Fruit fly (Drosophila melanogaster) whole organism, wandering third instar larva: Measurements from ENCODE around the gene CG9801.
A peak's percentile ranks its signal among the peaks of the same experiment; 100 is the strongest.

Experiments
- CG32264 ChIP-seq: fragments of 200-800 bp; sonication (Bioruptor generic); optimal IDR thresholded peaks from 2 replicates; lab custom pipeline; 2016; ENCODE audit warnings: missing biosample characterization, missing genetic modification characterization
- CG9705 ChIP-seq: fragments of 200-800 bp; sonication (Bioruptor generic); optimal IDR thresholded peaks from 2 replicates; lab custom pipeline; 2018; ENCODE audit warnings: missing biosample characterization, mild to moderate bottlenecking, missing genetic modification characterization
- CrebA ChIP-seq: fragments of 200-800 bp; sonication (Bioruptor generic); optimal IDR thresholded peaks from 2 replicates; lab custom pipeline; 2016; ENCODE audit warnings: missing biosample characterization, mild to moderate bottlenecking, missing genetic modification characterization, borderline replicate concordance
- Dfd ChIP-seq: fragments of >200 bp; optimal IDR thresholded peaks from 2 replicates; lab custom pipeline; 2017; ENCODE audit warnings: missing biosample characterization, missing genetic modification characterization
- Dif ChIP-seq: fragments of 200-275, 200-300 bp; sonication (Bioruptor generic); optimal IDR thresholded peaks from 2 replicates; lab custom pipeline; 2018; ENCODE audit warnings: missing biosample characterization, missing genetic modification characterization; ENCODE audit not compliant: partially characterized antibody
- HLH106 ChIP-seq: fragments of 200-800 bp; optimal IDR thresholded peaks from 3 replicates; lab custom pipeline; 2019; ENCODE audit warnings: missing biosample characterization, mild to moderate bottlenecking, missing genetic modification characterization, moderate library complexity
- Hr78 ChIP-seq: fragments of >200 bp; optimal IDR thresholded peaks from 2 replicates; lab custom pipeline; 2017; ENCODE audit warnings: missing biosample characterization, missing genetic modification characterization
- Hr83 ChIP-seq: fragments of 200-300 bp; sonication (Bioruptor generic); optimal IDR thresholded peaks from 2 replicates; lab custom pipeline; 2016; ENCODE audit warnings: missing biosample characterization, mild to moderate bottlenecking, missing genetic modification characterization, moderate library complexity; ENCODE audit not compliant: poor library complexity, severe bottlenecking
- Jra ChIP-seq: sonication (Bioruptor generic); optimal IDR thresholded peaks from 2 replicates; lab custom pipeline; 2016; ENCODE audit warnings: missing biosample characterization, missing genetic modification characterization
- Myc ChIP-seq: fragments of >200 bp; optimal IDR thresholded peaks from 2 replicates; lab custom pipeline; 2017
- N ChIP-seq: fragments of >200 bp; optimal IDR thresholded peaks from 2 replicates; lab custom pipeline; 2018; ENCODE audit warnings: missing biosample characterization, missing external identifiers, missing genetic modification characterization
- OdsH ChIP-seq: fragments of 200-800 bp; sonication (Bioruptor generic); optimal IDR thresholded peaks from 2 replicates; lab custom pipeline; 2016; ENCODE audit warnings: missing biosample characterization, mild to moderate bottlenecking, missing genetic modification characterization
- Rel ChIP-seq, 2 experiments: fragments of 200-800 bp; sonication (Bioruptor generic) in 1 of 2; optimal IDR thresholded peaks; 2 replicates in 1 of 2; 3 replicates in 1 of 2; lab custom pipeline; 2016 to 2019; ENCODE audit warnings: mild to moderate bottlenecking in 2 of 2, missing biosample characterization in 2 of 2, missing genetic modification characterization in 2 of 2, moderate library complexity in 1 of 2
- Sp1 ChIP-seq: fragments of 200-800 bp; sonication (Bioruptor generic); optimal IDR thresholded peaks from 3 replicates; lab custom pipeline; 2019; ENCODE audit warnings: missing biosample characterization, mild to moderate bottlenecking, missing genetic modification characterization, moderate library complexity
- Vsx2 ChIP-seq: fragments of 200-300, 225-300 bp; sonication (Bioruptor generic); optimal IDR thresholded peaks from 2 replicates; lab custom pipeline; 2018; ENCODE audit warnings: missing biosample characterization, missing genetic modification characterization; ENCODE audit not compliant: partially characterized antibody
- dmrt93B ChIP-seq: fragments of 200-800 bp; sonication (Bioruptor generic); optimal IDR thresholded peaks from 2 replicates; lab custom pipeline; 2018; ENCODE audit warnings: missing biosample characterization, mild to moderate bottlenecking, missing genetic modification characterization
- dsf ChIP-seq: sonication (Bioruptor generic); optimal IDR thresholded peaks from 2 replicates; lab custom pipeline; 2016; ENCODE audit warnings: missing biosample characterization, missing genetic modification characterization, borderline replicate concordance
- ey ChIP-seq: fragments of 200-800 bp; sonication (Bioruptor generic); optimal IDR thresholded peaks from 2 replicates; lab custom pipeline; 2016; ENCODE audit warnings: missing biosample characterization, missing genetic modification characterization
- foxo ChIP-seq, 2 experiments: fragments of 200-800 bp; sonication (Bioruptor generic); optimal IDR thresholded peaks; 2 replicates in 1 of 2; 3 replicates in 1 of 2; lab custom pipeline; 2016 to 2017; ENCODE audit warnings: missing biosample characterization in 2 of 2, missing genetic modification characterization in 2 of 2
- fru ChIP-seq: fragments of 200-800 bp; sonication (Bioruptor generic); optimal IDR thresholded peaks from 3 replicates; lab custom pipeline; 2016; ENCODE audit warnings: missing biosample characterization, mild to moderate bottlenecking, missing genetic modification characterization
- h ChIP-seq: fragments of 200-800 bp; sonication (Bioruptor generic); optimal IDR thresholded peaks from 3 replicates; lab custom pipeline; 2016; ENCODE audit warnings: missing biosample characterization, mild to moderate bottlenecking, missing genetic modification characterization
- jim ChIP-seq: fragments of 175-275, 200-325 bp; sonication (Bioruptor generic); optimal IDR thresholded peaks from 2 replicates; lab custom pipeline; 2016; ENCODE audit warnings: missing biosample characterization, mild to moderate bottlenecking, missing genetic modification characterization
- psq ChIP-seq: fragments of 200-800 bp; sonication (Bioruptor generic); optimal IDR thresholded peaks from 3 replicates; lab custom pipeline; 2017; ENCODE audit warnings: missing biosample characterization, mild to moderate bottlenecking, missing genetic modification characterization, moderate library complexity
- rgr ChIP-seq: fragments of 200-800 bp; sonication (Bioruptor generic); optimal IDR thresholded peaks from 3 replicates; lab custom pipeline; 2016; ENCODE audit warnings: missing biosample characterization, mild to moderate bottlenecking, missing genetic modification characterization
- sage ChIP-seq: fragments of 200-800 bp; sonication (Bioruptor generic); optimal IDR thresholded peaks from 2 replicates; lab custom pipeline; 2016; ENCODE audit warnings: missing biosample characterization, mild to moderate bottlenecking, missing genetic modification characterization
- tai ChIP-seq: sonication (Bioruptor generic); optimal IDR thresholded peaks from 2 replicates; lab custom pipeline; 2016; ENCODE audit warnings: missing biosample characterization, missing genetic modification characterization
- woc ChIP-seq: sonication (Bioruptor generic); optimal IDR thresholded peaks from 2 replicates; lab custom pipeline; 2016; ENCODE audit warnings: missing biosample characterization, mild to moderate bottlenecking, missing genetic modification characterization

CG9801 gene

DNA sequence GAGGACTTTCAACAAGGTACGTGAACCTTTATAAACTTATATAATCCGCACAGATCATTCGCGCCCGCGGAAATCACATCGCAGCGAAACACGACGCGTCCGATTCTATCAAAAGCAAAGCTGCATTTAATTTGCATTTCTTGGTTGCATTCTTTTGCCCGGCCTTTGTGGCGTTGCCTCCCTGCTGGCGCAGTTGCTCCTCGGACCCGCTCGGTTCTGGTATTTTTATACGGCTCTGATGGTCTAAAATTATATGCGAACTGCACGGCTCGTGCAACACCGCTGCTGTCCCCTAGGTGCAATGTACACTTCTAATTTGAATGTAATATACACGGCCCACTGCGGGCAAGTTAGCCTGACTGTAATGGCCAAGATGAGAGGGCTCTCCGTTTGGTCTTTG lies 29.1 kb downstream of the CG9801 start, which contains the start of gene Cks85A:
Cks85A (minus strand) TSS at position 101 of the 400 bp plus-strand sequence.
- no peak for TF ChIP-seq N (GFP tag; lab: Kevin White, UChicago)
- TF ChIP-seq Rel (GFP tag; optimal IDR thresholded peaks at IDR 0.05; lab: Kevin White, UChicago): no peak
- peak; percentile 25 for TF ChIP-seq Rel (tag; optimal IDR thresholded peaks at IDR 0.05; lab: Kevin White, UChicago)

dm6 chr3R:8716551-8716879 lies 31.0 kb downstream of the CG9801 start:
- TF ChIP-seq sage (no peak), OdsH (GFP tag; lab: Kevin White, UChicago) (peak; percentile 6), ey (GFP tag; lab: Kevin White, UChicago) (peak; percentile 10)

DNA sequence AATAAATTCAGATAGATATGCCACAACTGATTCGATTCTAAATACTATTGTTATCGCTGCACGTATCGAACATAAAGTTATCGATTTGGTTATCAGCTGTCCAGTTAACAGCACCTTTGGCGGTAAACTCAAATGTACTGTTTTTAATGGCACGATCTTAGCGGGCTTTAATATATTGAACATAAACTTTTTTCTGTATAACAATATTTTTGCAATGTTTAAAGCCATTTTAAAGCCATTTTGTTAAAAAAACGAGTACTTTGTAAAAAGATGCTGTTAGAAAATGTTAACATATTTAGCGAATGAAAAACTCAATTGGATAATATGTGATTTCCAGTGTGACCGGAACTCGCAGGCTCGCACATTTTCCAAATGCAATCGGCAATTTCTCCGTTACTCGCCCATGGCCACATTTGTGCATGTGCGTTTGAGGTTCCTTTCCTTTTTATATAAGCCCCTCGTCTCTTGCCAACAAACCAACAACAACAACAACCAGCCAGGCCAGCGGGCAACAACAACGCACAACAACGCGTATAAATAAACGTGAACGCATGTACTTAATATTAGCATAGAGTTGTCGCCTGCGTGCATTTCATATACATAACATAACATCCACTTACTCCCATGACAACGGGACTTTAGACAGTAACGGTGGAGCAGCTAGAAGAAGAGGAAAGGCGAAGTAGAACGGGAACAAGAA lies 31.5 kb downstream of the CG9801 start, which contains the start of gene TMEM216:
TMEM216 (plus strand) TSS at position 393 of the 700 bp plus-strand sequence.
- TF ChIP-seq psq (peak; percentile 2), dmrt93B (GFP tag; lab: Kevin White, UChicago) (no peak), rgr (GFP tag; lab: Kevin White, UChicago) (peak; percentile 1), dsf (no peak), Vsx2 (GFP tag; lab: Kevin White, UChicago) (no peak), CG32264 (no peak), h (GFP tag; lab: Kevin White, UChicago) (no peak), Hr83 (GFP tag; lab: Kevin White, UChicago) (no peak), Rel (GFP tag; optimal IDR thresholded peaks at IDR 0.05; lab: Kevin White, UChicago) (no peak), Rel (tag; optimal IDR thresholded peaks at IDR 0.05; lab: Kevin White, UChicago) (peak; percentile 58), ey (GFP tag; lab: Kevin White, UChicago) (no peak)

- TF ChIP-seq CG9705 (GFP tag; lab: Kevin White, UChicago): no peak
- no peak for TF ChIP-seq CG32264
- TF ChIP-seq Hr78 (GFP tag; lab: Kevin White, UChicago): no peak
- no peak for TF ChIP-seq Jra (GFP tag; lab: Kevin White, UChicago)
- no peak for TF ChIP-seq psq
- TF ChIP-seq sage: no peak
- no peak for TF ChIP-seq jim
- TF ChIP-seq tai (GFP tag; lab: Kevin White, UChicago): no peak
- TF ChIP-seq Dif (GFP tag; lab: Kevin White, UChicago): no peak
- TF ChIP-seq dmrt93B (GFP tag; lab: Kevin White, UChicago): no peak
- no peak for TF ChIP-seq OdsH (GFP tag; lab: Kevin White, UChicago)
- TF ChIP-seq dsf: no peak
- TF ChIP-seq Sp1 (GFP tag; lab: Kevin White, UChicago): no peak
These were observed 32.1 kb downstream of the CG9801 start for dm6 chr3R:8715371-8715770.

- no peak for TF ChIP-seq Jra (GFP tag; lab: Kevin White, UChicago)
- TF ChIP-seq Myc (lab: Kevin White, UChicago): no peak
- no peak for TF ChIP-seq Dfd
- TF ChIP-seq Dif (GFP tag; lab: Kevin White, UChicago): peak; percentile 5
- TF ChIP-seq woc: no peak
- no peak for TF ChIP-seq CrebA (GFP tag; lab: Kevin White, UChicago)
- peak; percentile 9 for TF ChIP-seq fru (GFP tag; lab: Kevin White, UChicago)
- no peak for TF ChIP-seq Rel (GFP tag; optimal IDR thresholded peaks at IDR 0.05; lab: Kevin White, UChicago)
- TF ChIP-seq Rel (tag; optimal IDR thresholded peaks at IDR 0.05; lab: Kevin White, UChicago): peak; percentile 9
- peak in 1 of 2 experiments; percentile 42 for TF ChIP-seq foxo (GFP tag; optimal IDR thresholded peaks at IDR 0.05; lab: Kevin White, UChicago)
- TF ChIP-seq dmrt93B (GFP tag; lab: Kevin White, UChicago): peak; percentile 19
- TF ChIP-seq Sp1 (GFP tag; lab: Kevin White, UChicago): peak; percentile 52
- peak; percentile 21 for TF ChIP-seq sage
- peak; percentile 49 for TF ChIP-seq psq
- TF ChIP-seq HLH106 (tag; lab: Kevin White, UChicago): peak; percentile 39
- peak; percentile 33 for TF ChIP-seq rgr (GFP tag; lab: Kevin White, UChicago)
- TF ChIP-seq Hr83 (GFP tag; lab: Kevin White, UChicago): no peak
These were observed 34.7 kb downstream of the CG9801 start, which contains the start of gene CG8112 for dm6 chr3R:8712722-8713131. CG8112 (plus strand) TSS chr3R:8712933.
